Worm (Caenorhabditis elegans) whole organism, L3 larva: Measurements from ENCODE around the gene col-105.

ENCODE experiments used
- R02D3.7 ChIP-seq: fragments of 150-350 bp; optimal IDR thresholded peaks from 2 replicates; lab custom pipeline; 2014; ENCODE audit warnings: missing biosample characterization, missing genetic modification characterization
- ZK546.5 ChIP-seq: sonication (generic microtip); optimal IDR thresholded peaks from 2 replicates; lab custom pipeline; 2017; ENCODE audit warnings: missing biosample characterization, missing genetic modification characterization
- aly-2 ChIP-seq: fragments of 150-350 bp; optimal IDR thresholded peaks from 2 replicates; lab custom pipeline; 2014; ENCODE audit warnings: missing biosample characterization, missing genetic modification characterization
- ama-1 ChIP-seq: fragments of 150-350 bp; optimal IDR thresholded peaks from 2 replicates; lab custom pipeline; 2018
- ceh-28 ChIP-seq: fragments of 150-350 bp; optimal IDR thresholded peaks from 2 replicates; lab custom pipeline; 2014; ENCODE audit warnings: missing biosample characterization, missing genetic modification reagents, missing genetic modification characterization
- daf-12 ChIP-seq: fragments of 150-350 bp; optimal IDR thresholded peaks from 2 replicates; lab custom pipeline; 2014; ENCODE audit warnings: missing biosample characterization, missing genetic modification reagents, missing genetic modification characterization
- egl-5 ChIP-seq: fragments of 150-350 bp; optimal IDR thresholded peaks from 2 replicates; lab custom pipeline; 2017; ENCODE audit warnings: missing biosample characterization, missing genetic modification reagents, missing genetic modification characterization, inconsistent platforms
- elt-1 ChIP-seq: fragments of 150-350 bp; optimal IDR thresholded peaks from 2 replicates; lab custom pipeline; 2014; ENCODE audit warnings: missing biosample characterization, missing genetic modification characterization
- elt-3 ChIP-seq, 3 experiments: fragments of 150-350 bp in 1 of 3; sonication (generic microtip) in 2 of 3; optimal IDR thresholded peaks; 2 replicates in 2 of 3; 4 replicates in 1 of 3; lab custom pipeline; 2014 to 2017; ENCODE audit warnings: missing biosample characterization in 3 of 3, missing genetic modification characterization in 3 of 3
- fkh-10 ChIP-seq: sonication (generic microtip); optimal IDR thresholded peaks from 2 replicates; lab custom pipeline; 2017; ENCODE audit warnings: missing biosample characterization, missing genetic modification reagents, missing genetic modification characterization
- fkh-2 ChIP-seq: fragments of 150-350 bp; optimal IDR thresholded peaks from 2 replicates; lab custom pipeline; 2014; ENCODE audit warnings: missing biosample characterization, missing genetic modification reagents, missing genetic modification characterization
- fos-1 ChIP-seq: fragments of 150-350 bp; optimal IDR thresholded peaks from 2 replicates; lab custom pipeline; 2014; ENCODE audit warnings: missing biosample characterization, missing genetic modification characterization
- hmg-11 ChIP-seq: sonication (generic microtip); optimal IDR thresholded peaks from 2 replicates; lab custom pipeline; 2016; ENCODE audit warnings: missing genetic modification characterization, missing compliant biosample characterization
- lin-15B ChIP-seq: fragments of 150-350 bp; optimal IDR thresholded peaks from 2 replicates; lab custom pipeline; 2014; ENCODE audit warnings: missing biosample characterization, missing genetic modification characterization
- lin-39 ChIP-seq: fragments of 150-350 bp; optimal IDR thresholded peaks from 2 replicates; lab custom pipeline; 2018; ENCODE audit warnings: missing biosample characterization, missing genetic modification reagents, missing genetic modification characterization
- lsy-12 ChIP-seq: sonication (generic microtip); optimal IDR thresholded peaks from 2 replicates; lab custom pipeline; 2016; ENCODE audit warnings: mild to moderate bottlenecking, missing genetic modification characterization, missing compliant biosample characterization
- mdl-1 ChIP-seq: fragments of 150-350 bp; optimal IDR thresholded peaks from 2 replicates; lab custom pipeline; 2014; ENCODE audit warnings: missing biosample characterization, missing genetic modification characterization
- nfya-1 ChIP-seq: sonication (generic microtip); optimal IDR thresholded peaks from 2 replicates; lab custom pipeline; 2017; ENCODE audit warnings: missing genetic modification characterization, mild to moderate bottlenecking, missing compliant biosample characterization, antibody characterized with exemption, moderate library complexity; ENCODE audit not compliant: insufficient read depth
- nhr-11 ChIP-seq: fragments of 150-350 bp; optimal IDR thresholded peaks from 2 replicates; lab custom pipeline; 2014; ENCODE audit warnings: missing biosample characterization, missing genetic modification characterization
- nhr-12 ChIP-seq: fragments of 150-350 bp; optimal IDR thresholded peaks from 2 replicates; lab custom pipeline; 2014; ENCODE audit warnings: missing biosample characterization, missing genetic modification characterization
- nhr-23 ChIP-seq: fragments of 150-350 bp; optimal IDR thresholded peaks from 2 replicates; lab custom pipeline; 2014; ENCODE audit warnings: missing biosample characterization, missing genetic modification reagents, missing genetic modification characterization
- nhr-237 ChIP-seq: fragments of 150-350 bp; optimal IDR thresholded peaks from 2 replicates; lab custom pipeline; 2014; ENCODE audit warnings: missing biosample characterization, missing genetic modification characterization
- nhr-25 ChIP-seq: sonication (generic microtip); optimal IDR thresholded peaks from 2 replicates; lab custom pipeline; 2017; ENCODE audit warnings: missing biosample characterization, missing genetic modification characterization
- nhr-28 ChIP-seq: fragments of 150-350 bp; optimal IDR thresholded peaks from 2 replicates; lab custom pipeline; 2014; ENCODE audit warnings: missing biosample characterization, missing genetic modification characterization
- nhr-43 ChIP-seq: sonication (generic microtip); optimal IDR thresholded peaks from 2 replicates; lab custom pipeline; 2016; ENCODE audit warnings: mild to moderate bottlenecking, missing genetic modification characterization, missing compliant biosample characterization; ENCODE audit not compliant: poor library complexity, severe bottlenecking
- nhr-76 ChIP-seq: fragments of 150-350 bp; sonication (generic microtip); optimal IDR thresholded peaks from 5 replicates; lab custom pipeline; 2014; ENCODE audit warnings: missing biosample characterization, missing genetic modification characterization
- nhr-77 ChIP-seq: fragments of 150-350 bp; optimal IDR thresholded peaks from 2 replicates; lab custom pipeline; 2014; ENCODE audit warnings: missing biosample characterization, missing genetic modification characterization
- pha-4 ChIP-seq: fragments of 150-350 bp; optimal IDR thresholded peaks from 2 replicates; lab custom pipeline; 2014; ENCODE audit warnings: missing biosample characterization, missing genetic modification reagents, missing genetic modification characterization
- pqm-1 ChIP-seq: fragments of 150-350 bp; optimal IDR thresholded peaks from 2 replicates; lab custom pipeline; 2017; ENCODE audit warnings: missing biosample characterization, missing genetic modification characterization, inconsistent platforms
- sea-2 ChIP-seq: fragments of 150-350 bp; sonication (generic microtip); optimal IDR thresholded peaks from 4 replicates; lab custom pipeline; 2014; ENCODE audit warnings: missing biosample characterization, missing genetic modification reagents, missing genetic modification characterization
- snpc-4 ChIP-seq: fragments of 150-350 bp; optimal IDR thresholded peaks from 2 replicates; lab custom pipeline; 2014; ENCODE audit warnings: missing biosample characterization, missing genetic modification characterization
- unc-62 ChIP-seq: fragments of 150-350 bp; sonication (generic microtip); optimal IDR thresholded peaks from 4 replicates; lab custom pipeline; 2014; ENCODE audit warnings: missing biosample characterization, missing genetic modification reagents, missing genetic modification characterization
- ztf-11 ChIP-seq: fragments of 150-350 bp; optimal IDR thresholded peaks from 2 replicates; lab custom pipeline; 2014; ENCODE audit warnings: missing biosample characterization, missing genetic modification characterization
- ztf-4 ChIP-seq: fragments of 150-350 bp; optimal IDR thresholded peaks from 2 replicates; lab custom pipeline; 2014; ENCODE audit warnings: missing biosample characterization, missing genetic modification characterization

Gene col-105

ce11 chrIV:1371300-1371699, 12.3 kb upstream of the col-105 start (continued):
- TF ChIP-seq lin-39 (tag; lab: Kevin White, UChicago) (no peak), pha-4 (tag; lab: Kevin White, UChicago) (no peak), nhr-76 (tag; lab: Kevin White, UChicago) (no peak)

ce11 chrIV:1367041-1367440, 8.0 kb upstream of the col-105 start:
- no peak for TF ChIP-seq nhr-77 (tag; lab: Kevin White, UChicago)
- TF ChIP-seq nhr-25 (tag; lab: Kevin White, UChicago) = no peak
- TF ChIP-seq fkh-2 (tag; lab: Kevin White, UChicago) = no peak
- TF ChIP-seq elt-3 (tag; optimal IDR thresholded peaks at IDR 0.05; lab: Kevin White, UChicago) = no peak
- TF ChIP-seq ceh-28 = no peak
- TF ChIP-seq ztf-11 (tag; lab: Kevin White, UChicago) = no peak
- no peak for TF ChIP-seq fos-1 (tag; lab: Kevin White, UChicago)
- no peak for TF ChIP-seq nhr-11
- TF ChIP-seq egl-5 = no peak
- no peak for TF ChIP-seq nhr-12 (tag; lab: Kevin White, UChicago)
- no peak for TF ChIP-seq nhr-76 (tag; lab: Kevin White, UChicago)
- TF ChIP-seq nhr-28 = no peak
- no peak for TF ChIP-seq pha-4 (tag; lab: Kevin White, UChicago)
- TF ChIP-seq daf-12 = no peak
- no peak for TF ChIP-seq snpc-4
- TF ChIP-seq aly-2 (tag; lab: Kevin White, UChicago) = no peak

DNA sequence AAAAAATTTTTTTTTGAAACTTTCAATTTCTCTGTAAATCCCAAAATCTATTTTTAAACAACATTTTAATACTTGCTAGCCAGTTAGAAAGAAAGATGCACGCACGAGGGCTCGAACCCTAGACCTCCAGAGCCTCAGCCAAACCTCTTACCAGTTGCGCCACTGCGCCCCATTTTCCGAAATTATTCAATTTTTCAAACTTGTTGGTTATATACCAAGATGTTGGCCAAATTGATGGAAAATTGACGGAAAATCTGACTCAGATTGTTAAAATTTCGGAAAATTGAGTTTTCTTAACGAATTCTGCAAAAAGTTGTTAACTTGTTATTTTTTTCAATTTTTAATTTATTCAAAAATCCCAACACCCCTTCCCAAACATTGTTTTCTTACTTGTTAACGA, 6.7 kb upstream of the col-105 start:
- no peak for TF ChIP-seq ZK546.5
- no peak for TF ChIP-seq unc-62

ce11 chrIV:1361616-1362228, 2.7 kb upstream of the col-105 start:
- TF ChIP-seq nhr-43 (tag; lab: Kevin White, UChicago) (no peak), nfya-1 (tag; lab: Kevin White, UChicago) (peak; percentile 1), ama-1 (lab: Kevin White, UChicago) (no peak)

ce11 chrIV:1358109-1358508, 916 bp downstream of the col-105 start:
- TF ChIP-seq sea-2 (GFP tag; lab: Kevin White, UChicago) = no peak
- no peak for TF ChIP-seq fkh-10 (GFP tag; lab: Kevin White, UChicago)
- no peak for TF ChIP-seq mdl-1 (tag; lab: Kevin White, UChicago)
- TF ChIP-seq nhr-237 (tag; lab: Kevin White, UChicago) = no peak
- no peak for TF ChIP-seq ztf-4 (tag; lab: Kevin White, UChicago)
- no peak for TF ChIP-seq nhr-12 (tag; lab: Kevin White, UChicago)
- no peak for TF ChIP-seq R02D3.7
- no peak for TF ChIP-seq nhr-28
- TF ChIP-seq ztf-11 (tag; lab: Kevin White, UChicago) = no peak
- TF ChIP-seq elt-1 (tag; lab: Kevin White, UChicago) = no peak
- no peak for TF ChIP-seq unc-62
- no peak for TF ChIP-seq hmg-11
- no peak for TF ChIP-seq pha-4 (tag; lab: Kevin White, UChicago)
- no peak for TF ChIP-seq pqm-1 (tag; lab: Kevin White, UChicago)
- TF ChIP-seq nhr-76 (tag; lab: Kevin White, UChicago) = no peak
- TF ChIP-seq ama-1 (lab: Kevin White, UChicago) = no peak
- no peak for TF ChIP-seq lsy-12 (tag; lab: Kevin White, UChicago)
- TF ChIP-seq nhr-23 = no peak
- TF ChIP-seq lin-15B (tag; lab: Kevin White, UChicago) = no peak

DNA sequence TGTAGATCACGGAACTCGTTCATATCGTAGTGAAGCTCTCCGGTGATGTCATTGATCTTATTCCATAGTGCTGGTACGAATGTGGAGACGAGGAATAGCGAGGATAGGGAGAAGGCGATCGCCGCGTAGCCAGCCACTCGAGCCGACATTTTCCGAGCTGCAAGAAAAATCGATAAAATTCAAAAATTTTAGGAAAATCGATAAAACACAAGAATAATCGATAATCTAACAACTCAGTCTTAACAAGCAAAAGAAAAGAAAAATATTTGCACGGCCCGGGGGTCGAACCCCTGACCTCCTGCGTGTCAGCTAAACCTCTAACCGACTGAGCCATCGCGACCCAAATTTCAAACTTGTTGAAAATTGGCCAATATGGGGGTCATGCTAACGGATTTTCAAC, 3.9 kb downstream of the col-105 start, which contains the start of gene col-104:
TSS of gene col-104 (minus strand) at position 159 of the 400 bp plus-strand sequence.
- peak; percentile 53 for TF ChIP-seq ceh-28
- no peak for TF ChIP-seq nhr-76 (tag; lab: Kevin White, UChicago)
